Worm (Caenorhabditis elegans) whole organism, L2 larva: Measurements from ENCODE around the gene clec-150.

Experiments
- R02D3.7 ChIP-seq: fragments of 150-350 bp; optimal IDR thresholded peaks from 2 replicates; lab custom pipeline; 2014; ENCODE audit warnings: missing biosample characterization, missing genetic modification characterization
- ZK546.5 ChIP-seq: sonication (generic microtip); optimal IDR thresholded peaks from 2 replicates; lab custom pipeline; 2017; ENCODE audit warnings: missing biosample characterization, missing genetic modification characterization
- ama-1 ChIP-seq: fragments of 150-350 bp; optimal IDR thresholded peaks from 2 replicates; lab custom pipeline; 2018; ENCODE audit warnings: inconsistent platforms
- egl-27 ChIP-seq: sonication (generic microtip); optimal IDR thresholded peaks from 3 replicates; lab custom pipeline; 2017; ENCODE audit warnings: missing biosample characterization, missing genetic modification reagents, missing genetic modification characterization
- elt-1 ChIP-seq: fragments of 150-350 bp; optimal IDR thresholded peaks from 2 replicates; lab custom pipeline; 2014; ENCODE audit warnings: missing biosample characterization, missing genetic modification characterization
- lin-39 ChIP-seq: fragments of 150-350 bp; optimal IDR thresholded peaks from 2 replicates; lab custom pipeline; 2014; ENCODE audit warnings: missing biosample characterization, missing genetic modification reagents, missing genetic modification characterization
- nhr-11 ChIP-seq: fragments of 150-350 bp; optimal IDR thresholded peaks from 2 replicates; lab custom pipeline; 2014; ENCODE audit warnings: missing biosample characterization, missing genetic modification characterization
- nhr-129 ChIP-seq: fragments of 150-350 bp; optimal IDR thresholded peaks from 2 replicates; lab custom pipeline; 2014; ENCODE audit warnings: missing biosample characterization, missing genetic modification characterization
- nhr-237 ChIP-seq: fragments of 150-350 bp; optimal IDR thresholded peaks from 2 replicates; lab custom pipeline; 2014; ENCODE audit warnings: missing biosample characterization, missing genetic modification characterization
- nhr-25 ChIP-seq: fragments of 150-350 bp; sonication (generic microtip); optimal IDR thresholded peaks from 3 replicates; lab custom pipeline; 2014; ENCODE audit warnings: missing biosample characterization, missing genetic modification characterization
- unc-39 ChIP-seq: fragments of 150-350 bp; optimal IDR thresholded peaks from 2 replicates; lab custom pipeline; 2014; ENCODE audit warnings: missing biosample characterization, missing genetic modification characterization
- unc-62 ChIP-seq: fragments of 150-350 bp; optimal IDR thresholded peaks from 2 replicates; lab custom pipeline; 2014; ENCODE audit warnings: missing biosample characterization, missing genetic modification reagents, missing genetic modification characterization
- ztf-11 ChIP-seq: sonication (generic microtip); optimal IDR thresholded peaks from 2 replicates; lab custom pipeline; 2017; ENCODE audit warnings: missing biosample characterization, missing genetic modification characterization

ce11 chrIII:1043790-1044189, 41.3 kb downstream of the clec-150 start:
- TF ChIP-seq nhr-11 (tag; lab: Kevin White, UChicago): no peak
- no peak for TF ChIP-seq unc-39 (tag; lab: Kevin White, UChicago)
- TF ChIP-seq R02D3.7: no peak
- TF ChIP-seq lin-39 (tag; lab: Kevin White, UChicago): no peak
- TF ChIP-seq ama-1 (lab: Kevin White, UChicago): no peak
- TF ChIP-seq elt-1 (tag; lab: Kevin White, UChicago): no peak
- no peak for TF ChIP-seq unc-62 (GFP tag; lab: Kevin White, UChicago)
- no peak for TF ChIP-seq nhr-129 (tag; lab: Kevin White, UChicago)
- TF ChIP-seq ZK546.5: no peak
- no peak for TF ChIP-seq ztf-11 (tag; lab: Kevin White, UChicago)
- no peak for TF ChIP-seq nhr-25 (tag; lab: Kevin White, UChicago)
- no peak for TF ChIP-seq nhr-237
- TF ChIP-seq egl-27 (tag; lab: Kevin White, UChicago): no peak
